Fruit fly (Drosophila melanogaster): ENCODE data around the gene Alg13.

Gene Alg13

DNA sequence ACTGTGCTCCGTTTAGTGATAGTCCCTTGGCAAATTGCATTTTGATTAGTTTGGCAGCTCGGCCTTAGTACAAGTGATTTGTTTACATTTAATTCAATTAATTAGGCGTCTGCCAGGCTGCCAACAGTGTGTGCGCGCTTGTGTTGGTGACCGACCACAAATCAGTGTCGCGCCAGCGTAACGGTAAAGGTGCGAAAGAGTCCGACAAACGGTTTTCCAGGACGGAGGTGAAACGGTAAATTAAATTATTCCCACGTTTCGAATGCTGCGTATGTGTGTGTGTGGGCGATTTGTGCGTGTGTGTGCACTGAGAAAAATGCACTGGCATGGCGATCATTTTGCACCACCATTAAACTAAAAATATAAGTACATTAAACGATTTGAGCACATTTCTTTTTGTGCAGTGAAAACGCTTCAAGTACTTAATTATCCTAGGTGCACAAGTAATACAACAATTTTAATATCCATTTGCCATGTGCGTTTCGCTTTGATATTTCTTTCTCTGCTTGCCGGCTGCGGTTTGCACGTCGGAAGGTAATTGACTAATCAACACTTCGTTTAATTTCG is 671 bp upstream of the Alg13 start (continued):
- TF ChIP-seq Trl (optimal IDR thresholded peaks at IDR 0.05) (no peak), Trl (GFP tag; optimal IDR thresholded peaks at IDR 0.05) (no peak), Tbp (GFP tag; optimal IDR thresholded peaks at IDR 0.05) (no peak), grau (tag; optimal IDR thresholded peaks at IDR 0.05) (peak; percentile 39), gsb (GFP tag; IDR thresholded peaks at IDR 0.05) (no peak), CG30020 (tag; optimal IDR thresholded peaks at IDR 0.05) (no peak), tx (GFP tag; optimal IDR thresholded peaks at IDR 0.05) (no peak), h (optimal IDR thresholded peaks at IDR 0.05) (no peak), eve (GFP tag; optimal IDR thresholded peaks at IDR 0.05) (no peak), az2 (GFP tag; optimal IDR thresholded peaks at IDR 0.05) (no peak), CG8281 (tag; optimal IDR thresholded peaks at IDR 0.05) (no peak), CG31224 (GFP tag; IDR thresholded peaks at IDR 0.05) (no peak), Adf1 (GFP tag; IDR thresholded peaks at IDR 0.05) (no peak), gt (GFP tag; IDR thresholded peaks at IDR 0.05) (no peak), sqz (GFP tag; optimal IDR thresholded peaks at IDR 0.05) (no peak), Neu2 (GFP tag; optimal IDR thresholded peaks at IDR 0.05; ENCODE audit: borderline replicate concordance) (no peak), tio (GFP tag; optimal IDR thresholded peaks at IDR 0.05) (no peak), oc (tag; optimal IDR thresholded peaks at IDR 0.05) (no peak), al (GFP tag; IDR thresholded peaks at IDR 0.05) (no peak), stc (GFP tag; IDR thresholded peaks at IDR 0.05) (no peak), CG10274 (GFP tag; optimal IDR thresholded peaks at IDR 0.05) (no peak), HLH54F (GFP tag; optimal IDR thresholded peaks at IDR 0.05) (no peak), TFAM (GFP tag; optimal IDR thresholded peaks at IDR 0.05) (no peak), mld (GFP tag; IDR thresholded peaks at IDR 0.05; ENCODE audit: partially characterized antibody) (no peak), z (GFP tag; IDR thresholded peaks at IDR 0.05) (no peak), CG1832 (GFP tag; optimal IDR thresholded peaks at IDR 0.05) (no peak), Mad (GFP tag; optimal IDR thresholded peaks at IDR 0.05) (no peak)

DNA sequence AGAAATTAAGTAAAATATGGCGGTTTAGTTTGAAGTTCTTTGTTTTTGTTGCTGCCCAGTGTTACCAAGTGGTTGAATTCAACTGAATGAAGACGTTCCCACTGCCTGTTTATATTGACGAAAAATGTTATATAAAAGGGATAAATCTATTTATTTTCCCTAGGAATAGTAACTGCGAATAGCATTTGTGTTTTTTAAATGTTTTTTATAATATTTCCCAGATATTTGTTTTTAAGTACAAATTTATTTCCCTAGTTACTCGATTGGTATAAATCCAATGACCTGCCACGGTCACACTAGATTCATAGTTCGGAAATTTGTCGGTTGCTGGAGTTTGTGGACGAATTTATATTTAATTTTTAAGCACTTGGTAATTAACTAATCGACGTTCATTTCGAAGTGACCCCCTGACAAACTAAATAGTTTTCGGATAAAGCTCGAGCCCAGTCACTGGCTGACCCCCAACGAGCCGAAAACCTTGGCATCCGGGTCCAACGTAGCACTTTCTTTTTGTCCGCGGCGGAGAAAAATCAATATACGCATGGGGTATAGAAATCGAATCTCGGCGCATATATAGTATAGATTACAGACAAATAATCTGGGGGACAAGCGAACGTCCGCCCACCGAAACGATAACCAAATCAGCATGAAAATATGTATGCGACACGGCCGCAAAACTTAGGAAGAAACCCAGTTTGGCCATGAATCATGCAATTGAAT is 7.3 kb downstream of the Alg13 start, which contains the start of the genes dgt6 and Vha100-1:
Gene dgt6 (minus strand): TSS at position 71 of the 720 bp plus-strand sequence.
Gene Vha100-1 (plus strand): TSS at position 292 of the 720 bp plus-strand sequence.
- TF ChIP-seq lov (optimal IDR thresholded peaks at IDR 0.05): no peak
- TF ChIP-seq lov (GFP tag; IDR thresholded peaks at IDR 0.05): 0 out of 3 replicates have a peak, but pooled peaks have one; percentile 11
- no peak for TF ChIP-seq Ptx1 (GFP tag; IDR thresholded peaks at IDR 0.05)
- no peak for TF ChIP-seq shn (GFP tag; optimal IDR thresholded peaks at IDR 0.05)
- TF ChIP-seq Meics (GFP tag; optimal IDR thresholded peaks at IDR 0.05): peak; percentile 1
- no peak for TF ChIP-seq CG11723 (GFP tag; optimal IDR thresholded peaks at IDR 0.05)
- TF ChIP-seq CG12299 (tag; optimal IDR thresholded peaks at IDR 0.05): peak; percentile 15
- peak; percentile 70 for TF ChIP-seq CG30020 (tag; optimal IDR thresholded peaks at IDR 0.05)
- TF ChIP-seq org-1 (GFP tag; optimal IDR thresholded peaks at IDR 0.05): no peak
- peak; percentile 42 for TF ChIP-seq Max (GFP tag; optimal IDR thresholded peaks at IDR 0.05)
- peak; percentile 74 for TF ChIP-seq row (GFP tag; IDR thresholded peaks at IDR 0.05)
- TF ChIP-seq Doc3 (GFP tag; IDR thresholded peaks at IDR 0.05; ENCODE audit: partially characterized antibody): no peak
- no peak for TF ChIP-seq nerfin-2 (GFP tag; IDR thresholded peaks at IDR 0.05; ENCODE audit: partially characterized antibody)
- TF ChIP-seq CG2712 (tag; optimal IDR thresholded peaks at IDR 0.05): peak; percentile 53
- no peak for TF ChIP-seq Nf-YB (GFP tag; optimal IDR thresholded peaks at IDR 0.05)
- no peak for TF ChIP-seq CG10366 (GFP tag; IDR thresholded peaks at IDR 0.05)
- TF ChIP-seq CG4820 (GFP tag; optimal IDR thresholded peaks at IDR 0.05): peak; percentile 29
- TF ChIP-seq kay (GFP tag; optimal IDR thresholded peaks at IDR 0.05): peak; percentile 26
- peak; percentile 51 for TF ChIP-seq CG30403 (GFP tag; optimal IDR thresholded peaks at IDR 0.05)
- TF ChIP-seq CG10147 (GFP tag; optimal IDR thresholded peaks at IDR 0.05): no peak
- TF ChIP-seq hbn (GFP tag; IDR thresholded peaks at IDR 0.05; ENCODE audit: partially characterized antibody): no peak
- TF ChIP-seq Lhr (GFP tag; optimal IDR thresholded peaks at IDR 0.05): peak; percentile 38
- peak in 1 of 2 experiments; percentile 13 for TF ChIP-seq insv (GFP tag; optimal IDR thresholded peaks at IDR 0.05)
- no peak for TF ChIP-seq prd (optimal IDR thresholded peaks at IDR 0.05)
- TF ChIP-seq prd (GFP tag; IDR thresholded peaks at IDR 0.05): peak; percentile 52; the same call in 1 of the 3 replicates
- TF ChIP-seq Xbp1 (GFP tag; optimal IDR thresholded peaks at IDR 0.05): peak; percentile 19
